Worm (Caenorhabditis elegans) whole organism, L3 larva: ENCODE measurements around the gene grd-4.

Experiments
- ZK546.5 ChIP-seq: sonication (generic microtip); optimal IDR thresholded peaks from 2 replicates; lab custom pipeline; 2017; ENCODE audit warnings: missing biosample characterization, missing genetic modification characterization
- ama-1 ChIP-seq: fragments of 150-350 bp; optimal IDR thresholded peaks from 2 replicates; lab custom pipeline; 2018
- ceh-82 ChIP-seq: fragments of 150-350 bp; optimal IDR thresholded peaks from 2 replicates; lab custom pipeline; 2014; ENCODE audit warnings: missing biosample characterization, missing genetic modification characterization
- ceh-9 ChIP-seq: sonication (generic microtip); optimal IDR thresholded peaks from 2 replicates; lab custom pipeline; 2018; ENCODE audit warnings: missing biosample characterization, missing genetic modification characterization
- daf-12 ChIP-seq: fragments of 150-350 bp; optimal IDR thresholded peaks from 2 replicates; lab custom pipeline; 2014; ENCODE audit warnings: missing biosample characterization, missing genetic modification reagents, missing genetic modification characterization
- egl-5 ChIP-seq: fragments of 150-350 bp; optimal IDR thresholded peaks from 2 replicates; lab custom pipeline; 2017; ENCODE audit warnings: missing biosample characterization, missing genetic modification reagents, missing genetic modification characterization, inconsistent platforms
- elt-2 ChIP-seq: sonication (generic microtip); optimal IDR thresholded peaks from 2 replicates; lab custom pipeline; 2016; ENCODE audit warnings: missing genetic modification reagents, mild to moderate bottlenecking, missing genetic modification characterization, missing compliant biosample characterization
- elt-3 ChIP-seq, 3 experiments: fragments of 150-350 bp in 1 of 3; sonication (generic microtip) in 2 of 3; optimal IDR thresholded peaks; 2 replicates in 2 of 3; 4 replicates in 1 of 3; lab custom pipeline; 2014 to 2017; ENCODE audit warnings: missing biosample characterization in 3 of 3, missing genetic modification characterization in 3 of 3
- eor-1 ChIP-seq, 2 experiments: fragments of 150-350 bp; optimal IDR thresholded peaks; 2 replicates each; lab custom pipeline; 2014 to 2018; ENCODE audit warnings: missing biosample characterization in 2 of 2, missing genetic modification characterization in 2 of 2
- fkh-10 ChIP-seq: sonication (generic microtip); optimal IDR thresholded peaks from 2 replicates; lab custom pipeline; 2017; ENCODE audit warnings: missing biosample characterization, missing genetic modification reagents, missing genetic modification characterization
- fkh-2 ChIP-seq: fragments of 150-350 bp; optimal IDR thresholded peaks from 2 replicates; lab custom pipeline; 2014; ENCODE audit warnings: missing biosample characterization, missing genetic modification reagents, missing genetic modification characterization
- jun-1 ChIP-seq: fragments of 150-350 bp; optimal IDR thresholded peaks from 2 replicates; lab custom pipeline; 2014; ENCODE audit warnings: missing biosample characterization, missing genetic modification reagents, missing genetic modification characterization
- lin-15B ChIP-seq: fragments of 150-350 bp; optimal IDR thresholded peaks from 2 replicates; lab custom pipeline; 2014; ENCODE audit warnings: missing biosample characterization, missing genetic modification characterization
- lin-39 ChIP-seq: fragments of 150-350 bp; optimal IDR thresholded peaks from 2 replicates; lab custom pipeline; 2018; ENCODE audit warnings: missing biosample characterization, missing genetic modification reagents, missing genetic modification characterization
- lsy-12 ChIP-seq: sonication (generic microtip); optimal IDR thresholded peaks from 2 replicates; lab custom pipeline; 2016; ENCODE audit warnings: mild to moderate bottlenecking, missing genetic modification characterization, missing compliant biosample characterization
- mdl-1 ChIP-seq: fragments of 150-350 bp; optimal IDR thresholded peaks from 2 replicates; lab custom pipeline; 2014; ENCODE audit warnings: missing biosample characterization, missing genetic modification characterization
- mml-1 ChIP-seq: fragments of 150-350 bp; sonication (generic microtip); optimal IDR thresholded peaks from 3 replicates; lab custom pipeline; 2014; ENCODE audit warnings: missing biosample characterization, missing genetic modification characterization
- nfya-1 ChIP-seq: sonication (generic microtip); optimal IDR thresholded peaks from 2 replicates; lab custom pipeline; 2017; ENCODE audit warnings: missing genetic modification characterization, mild to moderate bottlenecking, missing compliant biosample characterization, antibody characterized with exemption, moderate library complexity; ENCODE audit not compliant: insufficient read depth
- nhr-11 ChIP-seq: fragments of 150-350 bp; optimal IDR thresholded peaks from 2 replicates; lab custom pipeline; 2014; ENCODE audit warnings: missing biosample characterization, missing genetic modification characterization
- nhr-12 ChIP-seq: fragments of 150-350 bp; optimal IDR thresholded peaks from 2 replicates; lab custom pipeline; 2014; ENCODE audit warnings: missing biosample characterization, missing genetic modification characterization
- nhr-23 ChIP-seq: fragments of 150-350 bp; optimal IDR thresholded peaks from 2 replicates; lab custom pipeline; 2014; ENCODE audit warnings: missing biosample characterization, missing genetic modification reagents, missing genetic modification characterization
- nhr-237 ChIP-seq: fragments of 150-350 bp; optimal IDR thresholded peaks from 2 replicates; lab custom pipeline; 2014; ENCODE audit warnings: missing biosample characterization, missing genetic modification characterization
- nhr-25 ChIP-seq: sonication (generic microtip); optimal IDR thresholded peaks from 2 replicates; lab custom pipeline; 2017; ENCODE audit warnings: missing biosample characterization, missing genetic modification characterization
- nhr-43 ChIP-seq: sonication (generic microtip); optimal IDR thresholded peaks from 2 replicates; lab custom pipeline; 2016; ENCODE audit warnings: mild to moderate bottlenecking, missing genetic modification characterization, missing compliant biosample characterization; ENCODE audit not compliant: poor library complexity, severe bottlenecking
- nhr-76 ChIP-seq: fragments of 150-350 bp; sonication (generic microtip); optimal IDR thresholded peaks from 5 replicates; lab custom pipeline; 2014; ENCODE audit warnings: missing biosample characterization, missing genetic modification characterization
- nhr-77 ChIP-seq: fragments of 150-350 bp; optimal IDR thresholded peaks from 2 replicates; lab custom pipeline; 2014; ENCODE audit warnings: missing biosample characterization, missing genetic modification characterization
- pha-4 ChIP-seq: fragments of 150-350 bp; optimal IDR thresholded peaks from 2 replicates; lab custom pipeline; 2014; ENCODE audit warnings: missing biosample characterization, missing genetic modification reagents, missing genetic modification characterization
- sea-2 ChIP-seq: fragments of 150-350 bp; sonication (generic microtip); optimal IDR thresholded peaks from 4 replicates; lab custom pipeline; 2014; ENCODE audit warnings: missing biosample characterization, missing genetic modification reagents, missing genetic modification characterization
- skn-1 ChIP-seq: fragments of 150-350 bp; optimal IDR thresholded peaks from 2 replicates; lab custom pipeline; 2014; ENCODE audit warnings: missing biosample characterization, missing genetic modification characterization
- snpc-4 ChIP-seq: fragments of 150-350 bp; optimal IDR thresholded peaks from 2 replicates; lab custom pipeline; 2014; ENCODE audit warnings: missing biosample characterization, missing genetic modification characterization
- zag-1 ChIP-seq: fragments of 150-350 bp; optimal IDR thresholded peaks from 2 replicates; lab custom pipeline; 2014; ENCODE audit warnings: missing biosample characterization, missing genetic modification characterization
- ztf-11 ChIP-seq: fragments of 150-350 bp; optimal IDR thresholded peaks from 2 replicates; lab custom pipeline; 2014; ENCODE audit warnings: missing biosample characterization, missing genetic modification characterization
- ztf-4 ChIP-seq: fragments of 150-350 bp; optimal IDR thresholded peaks from 2 replicates; lab custom pipeline; 2014; ENCODE audit warnings: missing biosample characterization, missing genetic modification characterization

Gene grd-4

ce11 chrX:8504207-8504606 lies 3.2 kb downstream of the grd-4 start:
- no peak for TF ChIP-seq mml-1 (tag; lab: Kevin White, UChicago)
- TF ChIP-seq nhr-23 (tag; lab: Kevin White, UChicago): peak; percentile 71
- peak; percentile 60 for TF ChIP-seq nhr-43 (tag; lab: Kevin White, UChicago)
- TF ChIP-seq nhr-25 (tag; lab: Kevin White, UChicago): peak; percentile 15

ce11 chrX:8507053-8507452 lies 6.0 kb downstream of the grd-4 start:
- TF ChIP-seq mml-1 (tag; lab: Kevin White, UChicago): no peak
- peak; percentile 76 for TF ChIP-seq nhr-23 (tag; lab: Kevin White, UChicago)
- TF ChIP-seq nhr-25 (tag; lab: Kevin White, UChicago): no peak

DNA sequence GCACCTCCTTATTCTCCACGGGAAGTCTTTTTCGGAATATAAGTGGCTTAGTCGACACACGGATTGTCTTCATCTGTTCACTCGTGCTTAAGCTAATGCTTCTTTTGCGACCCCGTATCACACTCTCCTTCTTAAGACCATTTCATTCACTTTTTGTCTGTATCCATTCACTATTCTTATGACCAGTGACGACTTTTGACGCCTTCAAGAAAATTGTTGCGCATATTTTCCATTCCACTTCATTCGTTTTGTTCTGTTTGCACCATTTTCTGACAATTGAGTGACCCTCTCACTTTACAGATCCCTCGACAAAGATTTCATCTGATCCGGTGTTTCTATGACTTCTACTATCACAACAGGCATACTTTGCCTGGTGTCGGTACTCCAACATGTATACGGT lies 6.6 kb downstream of the grd-4 start, which contains the start of gene H03E18.1:
Gene H03E18.1 (plus strand): TSS at position 301 of the 400 bp plus-strand sequence.
- TF ChIP-seq nhr-237 (tag; lab: Kevin White, UChicago): no peak
- TF ChIP-seq pha-4 (tag; lab: Kevin White, UChicago): no peak
- TF ChIP-seq mdl-1: no peak
- no peak for TF ChIP-seq eor-1 (tag; optimal IDR thresholded peaks at IDR 0.05; lab: Kevin White, UChicago)
- TF ChIP-seq ama-1 (lab: Kevin White, UChicago): no peak
- TF ChIP-seq egl-5 (tag; lab: Kevin White, UChicago): no peak
- TF ChIP-seq nhr-11 (tag; lab: Kevin White, UChicago): no peak
- no peak for TF ChIP-seq elt-2
- TF ChIP-seq lin-39 (tag; lab: Kevin White, UChicago): no peak
- no peak for TF ChIP-seq elt-3 (tag; optimal IDR thresholded peaks at IDR 0.05; lab: Kevin White, UChicago)
- TF ChIP-seq ztf-11 (tag; lab: Kevin White, UChicago): no peak
- TF ChIP-seq nhr-12 (tag; lab: Kevin White, UChicago): no peak
- no peak for TF ChIP-seq skn-1 (tag; lab: Kevin White, UChicago)
- no peak for TF ChIP-seq lsy-12 (tag; lab: Kevin White, UChicago)
- TF ChIP-seq fkh-10: no peak
- no peak for TF ChIP-seq ZK546.5 (tag; lab: Kevin White, UChicago)

ce11 chrX:8509088-8509487 lies 8.1 kb downstream of the grd-4 start:
- TF ChIP-seq lin-15B (tag; lab: Kevin White, UChicago) (no peak), daf-12 (tag; lab: Kevin White, UChicago) (no peak), ceh-9 (no peak), mml-1 (tag; lab: Kevin White, UChicago) (no peak), zag-1 (tag; lab: Kevin White, UChicago) (no peak), jun-1 (tag; lab: Kevin White, UChicago) (no peak), nhr-76 (tag; lab: Kevin White, UChicago) (no peak), lsy-12 (tag; lab: Kevin White, UChicago) (no peak)

- no peak for TF ChIP-seq nhr-77
- no peak for TF ChIP-seq snpc-4 (tag; lab: Kevin White, UChicago)
- no peak for TF ChIP-seq lin-39 (tag; lab: Kevin White, UChicago)
- no peak for TF ChIP-seq ztf-4 (tag; lab: Kevin White, UChicago)
Observed at ce11 chrX:8520402-8520801, 19.4 kb downstream of the grd-4 start, which contains the start of gene H03E18.2. H03E18.2 (minus strand) TSS chrX:8520502.

DNA sequence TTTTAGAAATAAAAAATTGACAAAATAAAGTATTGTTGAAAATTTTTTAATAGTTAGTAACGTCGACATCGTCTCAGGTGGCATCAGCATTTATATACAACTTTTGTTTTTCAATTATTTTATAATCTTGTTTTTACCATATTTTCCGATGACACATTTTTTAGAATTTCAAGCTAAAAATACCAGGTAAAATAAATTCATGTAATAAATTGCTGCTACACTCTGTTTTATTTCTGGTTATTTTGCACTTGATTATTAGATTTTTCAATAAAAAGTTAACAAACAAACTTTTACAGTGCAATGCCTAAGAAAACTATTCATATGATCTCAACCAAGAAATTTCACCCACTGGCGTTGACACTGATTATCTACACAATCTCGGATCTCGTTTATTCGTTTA lies 20.6 kb downstream of the grd-4 start, which contains the start of gene C03G5.14:
Gene C03G5.14 (plus strand): TSS at position 301 of the 400 bp plus-strand sequence.
- TF ChIP-seq sea-2 (GFP tag; lab: Kevin White, UChicago): no peak
- TF ChIP-seq ceh-82 (tag; lab: Kevin White, UChicago): no peak
- TF ChIP-seq, all 47 proteins: peak for 0

DNA sequence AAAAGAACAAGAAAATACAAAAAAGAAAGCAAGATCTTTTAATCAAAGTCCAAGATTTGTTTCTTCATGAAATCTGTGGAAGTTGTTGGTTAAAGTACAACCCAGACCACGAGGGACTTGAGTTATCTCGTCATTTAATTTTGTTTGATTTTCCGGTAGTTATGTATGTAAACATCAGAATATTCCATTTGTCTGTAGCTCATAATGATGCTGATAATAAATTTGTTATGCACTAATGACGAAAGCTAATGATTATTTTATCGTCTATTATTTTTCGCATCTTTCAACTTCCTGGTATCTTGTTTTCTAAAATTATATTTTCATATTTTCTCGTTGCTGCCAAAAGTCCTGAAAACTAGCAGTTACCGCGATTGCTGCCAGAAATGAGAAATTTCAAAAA lies 22.0 kb downstream of the grd-4 start:
- no peak for TF ChIP-seq daf-12 (tag; lab: Kevin White, UChicago)
- no peak for TF ChIP-seq mdl-1
- TF ChIP-seq ZK546.5 (tag; lab: Kevin White, UChicago): no peak
- TF ChIP-seq nfya-1 (tag; lab: Kevin White, UChicago): no peak
- no peak for TF ChIP-seq nhr-237 (tag; lab: Kevin White, UChicago)
- TF ChIP-seq jun-1 (tag; lab: Kevin White, UChicago): no peak
- no peak for TF ChIP-seq nhr-25 (tag; lab: Kevin White, UChicago)
- no peak for TF ChIP-seq zag-1 (tag; lab: Kevin White, UChicago)
- TF ChIP-seq ztf-11 (tag; lab: Kevin White, UChicago): no peak
- no peak for TF ChIP-seq nhr-43 (tag; lab: Kevin White, UChicago)
- no peak for TF ChIP-seq nhr-23 (tag; lab: Kevin White, UChicago)
- TF ChIP-seq fkh-2 (tag; lab: Kevin White, UChicago): no peak
